Fruit fly (Drosophila melanogaster) whole organism, adult: ENCODE measurements around the gene CG7872.

Experiments used
- CG11617 ChIP-seq: fragments of 200-800 bp; sonication (Bioruptor generic); optimal IDR thresholded peaks from 2 replicates; lab custom pipeline; 2017; ENCODE audit warnings: mild to moderate bottlenecking, missing biosample characterization, missing genetic modification reagents, missing genetic modification characterization
- CG14711 ChIP-seq: fragments of 200-800 bp; sonication (Bioruptor generic); optimal IDR thresholded peaks from 2 replicates; lab custom pipeline; 2018; ENCODE audit warnings: missing biosample characterization, mild to moderate bottlenecking, missing genetic modification characterization, moderate library complexity
- CG33017 ChIP-seq: fragments of 200-800 bp; sonication (Bioruptor generic); optimal IDR thresholded peaks from 2 replicates; lab custom pipeline; 2018; ENCODE audit warnings: missing biosample characterization, mild to moderate bottlenecking, missing genetic modification characterization, moderate library complexity
- CG5204 ChIP-seq: fragments of 200-800 bp; sonication (Bioruptor generic); optimal IDR thresholded peaks from 2 replicates; lab custom pipeline; 2016; ENCODE audit warnings: missing biosample characterization, missing genetic modification characterization
- Clk ChIP-seq: fragments of 200-800 bp; sonication (Bioruptor generic); optimal IDR thresholded peaks from 2 replicates; lab custom pipeline; 2017; ENCODE audit warnings: missing biosample characterization, missing genetic modification characterization
- Crg-1 ChIP-seq: fragments of 200-800 bp; sonication (Bioruptor generic); optimal IDR thresholded peaks from 2 replicates; lab custom pipeline; 2016; ENCODE audit warnings: missing biosample characterization, missing genetic modification characterization
- Hr96 ChIP-seq: fragments of 200-800 bp; sonication (Bioruptor generic); optimal IDR thresholded peaks from 2 replicates; lab custom pipeline; 2016; ENCODE audit warnings: missing biosample characterization, missing genetic modification characterization
- cic ChIP-seq: fragments of 200-800 bp; sonication (Bioruptor generic); optimal IDR thresholded peaks from 2 replicates; lab custom pipeline; 2017; ENCODE audit warnings: missing biosample characterization, mild to moderate bottlenecking, missing genetic modification characterization, moderate library complexity
- cnc ChIP-seq, 2 experiments: fragments of >200 bp; optimal IDR thresholded peaks; 2 replicates each; lab custom pipeline; 2017
- kay ChIP-seq: fragments of 200-800 bp; sonication (Bioruptor generic); peaks from one replicate; lab custom pipeline; 2016; ENCODE audit warnings: missing biosample characterization, missing genetic modification characterization, borderline replicate concordance
- pad ChIP-seq: fragments of 200-800 bp; sonication (Bioruptor generic); optimal IDR thresholded peaks from 3 replicates; lab custom pipeline; 2017; ENCODE audit warnings: missing biosample characterization, missing genetic modification characterization, mild to moderate bottlenecking, moderate library complexity, missing genetic modification reagents
- tj ChIP-seq: fragments of 200-800 bp; sonication (Bioruptor generic); optimal IDR thresholded peaks from 3 replicates; lab custom pipeline; 2017; ENCODE audit warnings: missing biosample characterization, mild to moderate bottlenecking, missing genetic modification characterization, moderate library complexity

DNA sequence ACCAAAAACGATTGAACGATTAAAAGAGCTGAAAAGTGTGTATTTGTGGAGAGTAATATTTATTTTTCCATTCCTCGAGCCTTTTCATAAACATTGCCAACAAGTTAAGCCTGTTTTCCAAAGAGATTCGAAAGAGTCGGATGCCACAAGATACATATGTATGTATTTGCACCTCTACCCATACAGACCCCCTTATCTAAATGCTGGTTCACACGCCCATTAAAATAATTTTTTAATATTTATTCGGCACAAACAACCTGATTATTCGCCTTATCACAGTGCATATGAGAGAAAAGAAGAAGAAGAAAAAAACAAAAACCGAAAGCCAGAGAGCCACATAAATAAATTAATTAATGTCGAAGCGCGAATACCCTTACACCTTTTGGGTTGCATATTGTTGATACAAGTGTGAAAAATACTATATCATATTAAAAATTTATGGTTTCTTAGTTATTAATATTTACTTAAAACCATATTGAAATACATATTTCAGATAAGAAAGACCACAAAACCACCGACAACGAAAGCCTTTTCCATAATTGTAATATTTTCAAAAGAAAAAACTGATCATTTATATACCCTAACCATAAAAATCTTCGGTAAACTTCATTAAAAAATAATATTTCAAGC, 9.5 kb upstream of the CG7872 start:
- TF ChIP-seq kay (no peak), cic (GFP tag; lab: Kevin White, UChicago) (no peak), CG5204 (GFP tag; lab: Kevin White, UChicago) (no peak), pad (GFP tag; lab: Kevin White, UChicago) (no peak), CG11617 (GFP tag; lab: Kevin White, UChicago) (no peak), Crg-1 (GFP tag; lab: Kevin White, UChicago) (no peak), cnc (optimal IDR thresholded peaks at IDR 0.05; lab: Kevin White, UChicago) (no peak), CG33017 (no peak), tj (GFP tag; lab: Kevin White, UChicago) (no peak), Clk (no peak), Hr96 (GFP tag; lab: Kevin White, UChicago) (no peak), CG14711 (no peak)
